Worm (Caenorhabditis elegans) whole organism, late embryonic: Measurements from ENCODE around the gene C38D4.10.
A peak's percentile ranks its signal among the peaks of the same experiment; 100 is the strongest.

ENCODE experiments used
- C08G9.2 ChIP-seq: sonication (generic microtip); optimal IDR thresholded peaks from 2 replicates; lab custom pipeline; 2016; ENCODE audit warnings: mild to moderate bottlenecking, missing genetic modification characterization, moderate library complexity, missing compliant biosample characterization
- C38D4.7 ChIP-seq: fragments of 200-800 bp; sonication (Bioruptor generic); optimal IDR thresholded peaks from 2 replicates; lab custom pipeline; 2018; ENCODE audit warnings: mild to moderate bottlenecking, missing genetic modification characterization, moderate library complexity, missing compliant biosample characterization
- F13H6.1 ChIP-seq: sonication (generic microtip); optimal IDR thresholded peaks from 2 replicates; lab custom pipeline; 2016; ENCODE audit warnings: missing genetic modification characterization, missing compliant biosample characterization
- T23F11.4 ChIP-seq: fragments of 200-800 bp; sonication (Bioruptor generic); optimal IDR thresholded peaks from 2 replicates; lab custom pipeline; 2018; ENCODE audit warnings: mild to moderate bottlenecking, missing genetic modification characterization, missing compliant biosample characterization
- ahr-1 ChIP-seq: sonication (generic microtip); optimal IDR thresholded peaks from 2 replicates; lab custom pipeline; 2016; ENCODE audit warnings: missing genetic modification characterization, missing compliant biosample characterization
- ceh-14 ChIP-seq: sonication (generic microtip); optimal IDR thresholded peaks from 2 replicates; lab custom pipeline; 2016; ENCODE audit warnings: missing genotype, missing genetic modification characterization, missing compliant biosample characterization
- ceh-18 ChIP-seq: sonication (generic microtip); optimal IDR thresholded peaks from 2 replicates; lab custom pipeline; 2016; ENCODE audit warnings: missing genetic modification characterization, missing compliant biosample characterization
- ceh-22 ChIP-seq: sonication (generic microtip); optimal IDR thresholded peaks from 2 replicates; lab custom pipeline; 2017; ENCODE audit warnings: missing biosample characterization, missing genetic modification characterization
- ceh-24 ChIP-seq: sonication (generic microtip); optimal IDR thresholded peaks from 2 replicates; lab custom pipeline; 2016; ENCODE audit warnings: mild to moderate bottlenecking, missing genetic modification characterization, missing compliant biosample characterization
- ceh-31 ChIP-seq: sonication (generic microtip); optimal IDR thresholded peaks from 2 replicates; lab custom pipeline; 2016; ENCODE audit warnings: missing genetic modification characterization, missing compliant biosample characterization
- ceh-34 ChIP-seq: sonication (generic microtip); optimal IDR thresholded peaks from 2 replicates; lab custom pipeline; 2016; ENCODE audit warnings: mild to moderate bottlenecking, missing genetic modification characterization, missing compliant biosample characterization
- ceh-45 ChIP-seq: fragments of 200-800 bp; sonication (Bioruptor generic); IDR thresholded peaks from 2 replicates; pipeline ENCODE4 v1.3.6; 2022; ENCODE audit warnings: missing genetic modification reagents, missing genetic modification characterization, missing compliant biosample characterization
- ceh-6 ChIP-seq: fragments of 200-800 bp; sonication (Bioruptor generic); optimal IDR thresholded peaks from 2 replicates; lab custom pipeline; 2018; ENCODE audit warnings: mild to moderate bottlenecking, missing genetic modification characterization, missing compliant biosample characterization
- dmd-4 ChIP-seq: sonication (generic microtip); optimal IDR thresholded peaks from 2 replicates; lab custom pipeline; 2016; ENCODE audit warnings: borderline replicate concordance, missing genetic modification characterization, missing compliant biosample characterization
- ets-4 ChIP-seq: sonication (generic microtip); optimal IDR thresholded peaks from 2 replicates; lab custom pipeline; 2016; ENCODE audit warnings: missing genetic modification characterization, missing compliant biosample characterization
- eyg-1 ChIP-seq: sonication (generic microtip); optimal IDR thresholded peaks from 2 replicates; lab custom pipeline; 2016; ENCODE audit warnings: missing genotype, missing genetic modification characterization, missing compliant biosample characterization
- fax-1 ChIP-seq: sonication (generic microtip); optimal IDR thresholded peaks from 2 replicates; lab custom pipeline; 2016; ENCODE audit warnings: missing genotype, missing genetic modification characterization, missing compliant biosample characterization
- fkh-6 ChIP-seq: sonication (generic microtip); optimal IDR thresholded peaks from 2 replicates; lab custom pipeline; 2016; ENCODE audit warnings: missing genetic modification characterization, missing compliant biosample characterization
- hlh-15 ChIP-seq: sonication (generic microtip); optimal IDR thresholded peaks from 2 replicates; lab custom pipeline; 2016; ENCODE audit warnings: missing genetic modification characterization, missing compliant biosample characterization
- hlh-8 ChIP-seq: sonication (generic microtip); optimal IDR thresholded peaks from 2 replicates; lab custom pipeline; 2016; ENCODE audit warnings: missing genotype, missing genetic modification characterization, missing compliant biosample characterization
- lin-11 ChIP-seq: fragments of 200-800 bp; sonication (Bioruptor generic); optimal IDR thresholded peaks from 2 replicates; lab custom pipeline; 2018; ENCODE audit warnings: mild to moderate bottlenecking, missing genetic modification characterization, missing compliant biosample characterization
- madf-2 ChIP-seq: sonication (generic microtip); optimal IDR thresholded peaks from 2 replicates; lab custom pipeline; 2017; ENCODE audit warnings: missing genetic modification characterization, missing compliant biosample characterization
- mec-3 ChIP-seq: sonication (generic microtip); optimal IDR thresholded peaks from 2 replicates; lab custom pipeline; 2016; ENCODE audit warnings: borderline replicate concordance, missing genetic modification characterization, missing compliant biosample characterization
- nfya-1 ChIP-seq: sonication (generic microtip); optimal IDR thresholded peaks from 2 replicates; lab custom pipeline; 2017; ENCODE audit warnings: missing genetic modification characterization, mild to moderate bottlenecking, missing compliant biosample characterization, antibody characterized with exemption, moderate library complexity
- nhr-11 ChIP-seq: fragments of 150-350 bp; optimal IDR thresholded peaks from 2 replicates; lab custom pipeline; 2014; ENCODE audit warnings: missing biosample characterization, missing genetic modification characterization
- pat-9 ChIP-seq: fragments of 200-800 bp; sonication (Bioruptor generic); optimal IDR thresholded peaks from 2 replicates; lab custom pipeline; 2018; ENCODE audit warnings: mild to moderate bottlenecking, missing genetic modification characterization, moderate library complexity, missing compliant biosample characterization
- pax-1 ChIP-seq: fragments of 150-350 bp; optimal IDR thresholded peaks from 2 replicates; lab custom pipeline; 2014; ENCODE audit warnings: missing biosample characterization, missing genetic modification characterization
- pha-4 ChIP-seq: fragments of 150-350 bp; optimal IDR thresholded peaks from 2 replicates; lab custom pipeline; 2018; ENCODE audit warnings: missing biosample characterization, missing genetic modification reagents, missing genetic modification characterization
- pqm-1 ChIP-seq: sonication (generic microtip); optimal IDR thresholded peaks from 2 replicates; lab custom pipeline; 2016; ENCODE audit warnings: missing genetic modification characterization, missing compliant biosample characterization
- rnt-1 ChIP-seq: sonication (generic microtip); optimal IDR thresholded peaks from 2 replicates; lab custom pipeline; 2016; ENCODE audit warnings: missing genetic modification characterization, missing compliant biosample characterization
- sdc-2 ChIP-seq: sonication (generic microtip); optimal IDR thresholded peaks from 2 replicates; lab custom pipeline; 2016; ENCODE audit warnings: missing genotype, missing genetic modification characterization, missing compliant biosample characterization
- sox-4 ChIP-seq: sonication (generic microtip); optimal IDR thresholded peaks from 2 replicates; lab custom pipeline; 2017; ENCODE audit warnings: mild to moderate bottlenecking, missing genetic modification characterization, inconsistent platforms, missing compliant biosample characterization
- syd-9 ChIP-seq: sonication (generic microtip); optimal IDR thresholded peaks from 2 replicates; lab custom pipeline; 2016; ENCODE audit warnings: mild to moderate bottlenecking, missing genetic modification characterization, moderate library complexity, missing compliant biosample characterization
- tbx-2 ChIP-seq: sonication (generic microtip); optimal IDR thresholded peaks from 2 replicates; lab custom pipeline; 2016; ENCODE audit warnings: missing genetic modification characterization, missing compliant biosample characterization
- tbx-7 ChIP-seq: sonication (generic microtip); optimal IDR thresholded peaks from 2 replicates; lab custom pipeline; 2016; ENCODE audit warnings: missing genotype, missing genetic modification characterization, missing compliant biosample characterization
- ttx-3 ChIP-seq: sonication (generic microtip); optimal IDR thresholded peaks from 2 replicates; lab custom pipeline; 2016; ENCODE audit warnings: missing genetic modification reagents, missing genetic modification characterization, missing compliant biosample characterization
- zip-5 ChIP-seq: sonication (generic microtip); optimal IDR thresholded peaks from 2 replicates; lab custom pipeline; 2016; ENCODE audit warnings: missing genetic modification characterization, missing compliant biosample characterization
- ztf-16 ChIP-seq: sonication (generic microtip); optimal IDR thresholded peaks from 2 replicates; lab custom pipeline; 2017; ENCODE audit warnings: missing genetic modification characterization, missing compliant biosample characterization

Gene C38D4.10

DNA sequence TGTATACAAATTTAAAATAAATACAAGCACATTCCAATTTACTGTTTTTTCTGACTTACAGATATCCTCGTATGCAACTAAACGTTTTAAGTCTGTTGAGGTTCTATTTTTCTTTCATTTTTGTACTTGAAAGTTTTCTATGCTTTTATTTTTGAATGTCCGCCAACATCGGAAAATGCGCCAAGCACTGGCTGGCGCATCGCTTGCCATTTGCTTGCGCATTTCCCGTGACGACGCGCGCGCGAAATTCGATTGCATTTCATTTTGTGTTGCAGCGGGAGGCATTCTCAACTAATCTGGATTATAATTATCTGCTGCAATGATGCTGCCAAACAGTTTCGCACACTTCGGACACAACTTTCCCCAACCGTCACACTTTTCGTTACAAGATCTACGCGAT, 25.3 kb upstream of the C38D4.10 start, which contains the start of gene fbxl-2 (continued):
- TF ChIP-seq pha-4 (tag; lab: Kevin White, UChicago), result no peak
- peak; percentile 57 for TF ChIP-seq sox-4 (tag; lab: Kevin White, UChicago)
- TF ChIP-seq sdc-2 (tag; lab: Kevin White, UChicago), result peak; percentile 61
- peak; percentile 44 for TF ChIP-seq hlh-8 (tag; lab: Kevin White, UChicago)
- peak; percentile 71 for TF ChIP-seq ceh-6
- peak; percentile 16 for TF ChIP-seq fax-1 (tag; lab: Kevin White, UChicago)
- TF ChIP-seq ceh-34 (tag; lab: Kevin White, UChicago), result peak; percentile 90
- TF ChIP-seq tbx-7 (tag; lab: Kevin White, UChicago), result peak; percentile 20
- TF ChIP-seq C08G9.2 (tag; lab: Kevin White, UChicago), result peak; percentile 36
- peak; percentile 89 for TF ChIP-seq ceh-14
- peak; percentile 90 for TF ChIP-seq nfya-1 (tag; lab: Kevin White, UChicago)
- peak; percentile 40 for TF ChIP-seq fkh-6
- TF ChIP-seq eyg-1 (tag; lab: Kevin White, UChicago), result no peak
- TF ChIP-seq ceh-45 (GFP tag; lab: Robert Waterston, UW), result no peak
- peak; percentile 64 for TF ChIP-seq pat-9 (tag; lab: Kevin White, UChicago)
- TF ChIP-seq ztf-16 (tag; lab: Kevin White, UChicago), result peak; percentile 33

DNA sequence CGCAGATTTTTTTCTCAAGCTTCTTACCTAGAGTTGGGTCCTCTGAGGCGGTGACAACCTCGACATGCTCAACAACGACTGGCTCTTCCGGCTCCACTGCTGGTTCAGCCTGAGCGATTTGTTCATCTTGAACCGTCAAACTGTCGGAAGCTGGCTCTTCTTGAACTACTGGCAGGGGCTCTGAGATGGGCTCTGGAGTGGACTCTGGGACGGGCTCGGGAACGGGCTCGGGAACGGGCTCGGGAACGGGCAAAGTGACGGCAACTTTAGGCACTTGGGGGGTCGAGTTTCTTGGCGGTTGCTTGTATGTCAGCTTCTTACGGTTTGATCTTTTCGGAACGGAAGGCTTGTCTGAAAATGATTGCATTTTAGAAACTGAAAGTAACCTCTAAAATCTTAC, 19.5 kb upstream of the C38D4.10 start:
- TF ChIP-seq ets-4 (tag; lab: Kevin White, UChicago) (no peak), mec-3 (tag; lab: Kevin White, UChicago) (peak; percentile 20)
- TF ChIP-seq, all 69 proteins: peak for 1

ce11 chrIII:4763509-4763908, 18.8 kb upstream of the C38D4.10 start, which contains the start of gene B0393.4:
TSS of gene B0393.4 (minus strand) at chrIII:4763609.
- TF ChIP-seq ztf-16 (tag; lab: Kevin White, UChicago) (no peak), eyg-1 (tag; lab: Kevin White, UChicago) (no peak), nhr-11 (no peak), ceh-31 (tag; lab: Kevin White, UChicago) (no peak), dmd-4 (tag; lab: Kevin White, UChicago) (no peak), zip-5 (tag; lab: Kevin White, UChicago) (no peak), ceh-24 (tag; lab: Kevin White, UChicago) (no peak), ahr-1 (tag; lab: Kevin White, UChicago) (no peak), F13H6.1 (tag; lab: Kevin White, UChicago) (no peak), hlh-15 (no peak), C38D4.7 (GFP tag; lab: Kevin White, UChicago) (no peak), madf-2 (tag; lab: Kevin White, UChicago) (no peak), pqm-1 (no peak), ttx-3 (no peak), lin-11 (no peak)
- TF ChIP-seq, all 69 proteins: peak for 0

DNA sequence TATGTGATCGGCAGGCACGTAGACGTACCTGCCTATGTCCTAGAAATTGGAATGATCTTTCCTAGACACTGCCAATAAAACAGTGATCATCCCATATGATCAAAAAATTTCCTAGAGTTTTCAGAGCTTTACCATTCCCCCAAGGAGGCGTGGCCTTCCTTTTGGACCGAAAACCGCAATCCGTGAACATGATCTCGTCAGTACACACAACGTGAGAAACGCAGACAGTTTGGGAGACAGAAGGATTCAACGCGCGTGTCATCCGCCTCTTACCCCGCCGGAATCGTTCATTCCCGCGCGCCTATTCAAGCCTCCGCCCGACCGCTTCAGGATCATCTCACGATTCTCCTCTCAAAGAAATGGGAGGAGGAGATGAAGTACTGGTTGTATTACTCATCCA, 16.9 kb upstream of the C38D4.10 start, which contains the start of gene B0393.5:
B0393.5 (plus strand) TSS at position 301 of the 400 bp plus-strand sequence.
- no peak for TF ChIP-seq ceh-31 (tag; lab: Kevin White, UChicago)
- no peak for TF ChIP-seq ceh-22 (tag; lab: Kevin White, UChicago)
- TF ChIP-seq syd-9 (tag; lab: Kevin White, UChicago), result no peak
- TF ChIP-seq C08G9.2 (tag; lab: Kevin White, UChicago), result no peak
- no peak for TF ChIP-seq tbx-2 (tag; lab: Kevin White, UChicago)
- no peak for TF ChIP-seq pat-9 (tag; lab: Kevin White, UChicago)
- TF ChIP-seq madf-2 (tag; lab: Kevin White, UChicago), result no peak
- TF ChIP-seq mec-3 (tag; lab: Kevin White, UChicago), result no peak
- TF ChIP-seq ceh-14, result no peak
- TF ChIP-seq ceh-18 (tag; lab: Kevin White, UChicago), result no peak
- TF ChIP-seq pqm-1, result no peak
- no peak for TF ChIP-seq fax-1 (tag; lab: Kevin White, UChicago)
- TF ChIP-seq pax-1 (tag; lab: Kevin White, UChicago), result no peak
- TF ChIP-seq rnt-1 (tag; lab: Kevin White, UChicago), result no peak
- TF ChIP-seq T23F11.4 (GFP tag; lab: Kevin White, UChicago), result no peak
- TF ChIP-seq ttx-3, result no peak
